Worm (Caenorhabditis elegans): Measurements from ENCODE around the gene nex-3.
A peak's percentile ranks its signal among the peaks of the same experiment; 100 is the strongest.

The nex-3 gene

DNA sequence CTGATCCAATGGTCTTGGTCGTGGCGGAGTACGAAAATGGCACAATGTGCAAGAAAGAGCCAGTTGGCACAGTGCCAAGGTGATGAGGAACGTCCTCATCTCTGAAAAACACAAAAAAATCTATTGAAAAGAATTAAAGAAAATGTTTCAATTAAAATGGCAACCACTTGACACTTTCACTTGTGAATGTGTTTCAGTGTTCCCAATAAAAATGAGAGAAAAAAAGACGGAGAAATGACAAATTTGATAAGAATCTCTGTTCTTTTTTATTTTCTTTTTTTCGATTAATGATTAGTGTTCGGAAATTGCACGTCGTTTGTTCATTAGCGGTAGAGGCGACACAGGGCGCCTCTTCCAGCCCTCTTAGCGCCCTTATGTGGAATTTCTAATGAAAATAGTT is 25.4 kb downstream of the nex-3 start, which contains the start of gene ndg-4:
ndg-4 (minus strand) TSS at position 101 of the 400 bp plus-strand sequence.
- TF ChIP-seq blmp-1 (tag; optimal IDR thresholded peaks at IDR 0.05; ENCODE audit: insufficient read depth) (peak; percentile 27), ceh-16 (tag; optimal IDR thresholded peaks at IDR 0.05) (no peak)

- TF ChIP-seq fos-1 (tag; optimal IDR thresholded peaks at IDR 0.05), result peak; percentile 72
- peak; percentile 31 for TF ChIP-seq sma-9 (GFP tag; optimal IDR thresholded peaks at IDR 0.05)
- TF ChIP-seq sma-9 (tag; optimal IDR thresholded peaks at IDR 0.05), result no peak
- no peak for TF ChIP-seq aly-2 (tag; optimal IDR thresholded peaks at IDR 0.05)
- TF ChIP-seq unc-62 (GFP tag; optimal IDR thresholded peaks at IDR 0.05), result no peak
Observed at ce11 chrIII:4468390-4468789, 26.5 kb downstream of the nex-3 start.

- TF ChIP-seq nhr-6 (tag; optimal IDR thresholded peaks at IDR 0.05) (no peak), ceh-16 (tag; optimal IDR thresholded peaks at IDR 0.05) (no peak), lin-11 (tag; optimal IDR thresholded peaks at IDR 0.05) (no peak), dmd-4 (tag; optimal IDR thresholded peaks at IDR 0.05) (no peak), nhr-237 (tag; optimal IDR thresholded peaks at IDR 0.05) (no peak), sma-9 (GFP tag; optimal IDR thresholded peaks at IDR 0.05) (no peak), sma-9 (tag; optimal IDR thresholded peaks at IDR 0.05) (no peak), crh-2 (tag; optimal IDR thresholded peaks at IDR 0.05) (no peak), sma-3 (GFP tag; optimal IDR thresholded peaks at IDR 0.05) (no peak), nhr-12 (tag; optimal IDR thresholded peaks at IDR 0.05) (no peak), ama-1 (optimal IDR thresholded peaks at IDR 0.05) (no peak), aly-2 (tag; optimal IDR thresholded peaks at IDR 0.05) (no peak)
Observed at ce11 chrIII:4468812-4469211, 26.9 kb downstream of the nex-3 start, which contains the start of gene mstr-2. mstr-2 (plus strand) TSS chrIII:4469112.

DNA sequence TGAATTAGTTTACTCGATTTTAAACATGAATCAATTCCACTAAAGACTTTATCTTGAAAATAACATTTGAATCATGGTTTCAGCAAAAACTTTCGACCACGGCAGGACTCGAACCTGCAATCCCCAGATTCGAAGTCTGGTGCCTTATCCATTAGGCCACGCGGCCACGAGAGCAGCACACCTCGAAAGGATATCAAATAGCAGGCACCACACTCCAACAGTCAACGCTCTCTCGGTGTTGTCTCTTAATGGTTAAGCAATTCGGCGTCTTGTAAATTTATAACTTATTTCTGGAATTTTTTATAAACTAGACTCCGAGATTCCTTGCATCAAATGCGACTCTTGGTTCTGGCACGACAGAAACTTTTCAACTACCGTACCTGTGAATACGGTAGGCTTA is 28.9 kb downstream of the nex-3 start:
- TF ChIP-seq R02D3.7 (tag; optimal IDR thresholded peaks at IDR 0.05), result no peak
- TF ChIP-seq lin-13 (GFP tag; optimal IDR thresholded peaks at IDR 0.05), result peak; percentile 56
- no peak for TF ChIP-seq elt-3 (tag; optimal IDR thresholded peaks at IDR 0.05)
- TF ChIP-seq elt-1 (tag; optimal IDR thresholded peaks at IDR 0.05), result no peak
- TF ChIP-seq nhr-12 (tag; optimal IDR thresholded peaks at IDR 0.05), result no peak
- no peak for TF ChIP-seq nhr-77 (tag; optimal IDR thresholded peaks at IDR 0.05)
- peak; percentile 59 for TF ChIP-seq fos-1 (tag; optimal IDR thresholded peaks at IDR 0.05)
- TF ChIP-seq nhr-21 (tag; optimal IDR thresholded peaks at IDR 0.05), result peak; percentile 74
- no peak for TF ChIP-seq peb-1 (tag; optimal IDR thresholded peaks at IDR 0.05)
- TF ChIP-seq sem-4 (tag; optimal IDR thresholded peaks at IDR 0.05), result peak; percentile 45
- TF ChIP-seq ZK546.5 (tag; optimal IDR thresholded peaks at IDR 0.05), result no peak
- no peak for TF ChIP-seq alr-1 (tag; optimal IDR thresholded peaks at IDR 0.05)
- TF ChIP-seq aly-2 (tag; optimal IDR thresholded peaks at IDR 0.05), result no peak
- peak; percentile 61 for TF ChIP-seq crh-2 (tag; optimal IDR thresholded peaks at IDR 0.05)
- TF ChIP-seq sma-3 (GFP tag; optimal IDR thresholded peaks at IDR 0.05), result peak; percentile 63
- no peak for TF ChIP-seq ceh-82 (tag; optimal IDR thresholded peaks at IDR 0.05)
- peak; percentile 55 for TF ChIP-seq F13H6.1 (tag; optimal IDR thresholded peaks at IDR 0.05)
- TF ChIP-seq ztf-4 (tag; optimal IDR thresholded peaks at IDR 0.05), result peak; percentile 2
- TF ChIP-seq ceh-16 (tag; optimal IDR thresholded peaks at IDR 0.05), result no peak
- no peak for TF ChIP-seq zag-1 (tag; optimal IDR thresholded peaks at IDR 0.05)
- TF ChIP-seq nhr-6 (tag; optimal IDR thresholded peaks at IDR 0.05), result no peak
- TF ChIP-seq nhr-10 (tag; optimal IDR thresholded peaks at IDR 0.05), result no peak
- TF ChIP-seq lsy-2 (tag; optimal IDR thresholded peaks at IDR 0.05), result peak; percentile 61 to 78
- TF ChIP-seq nhr-23 (tag; optimal IDR thresholded peaks at IDR 0.05), result no peak
- peak; percentile 4 for TF ChIP-seq blmp-1 (tag; optimal IDR thresholded peaks at IDR 0.05; ENCODE audit: insufficient read depth)
- TF ChIP-seq skn-1 (tag; optimal IDR thresholded peaks at IDR 0.05), result no peak
- peak; percentile 44 for TF ChIP-seq C34F6.9 (tag; optimal IDR thresholded peaks at IDR 0.05)
- TF ChIP-seq mbf-1 (tag; optimal IDR thresholded peaks at IDR 0.05), result no peak
- TF ChIP-seq Y55F3AM.14 (GFP tag; optimal IDR thresholded peaks at IDR 0.05), result peak; percentile 63
- no peak for TF ChIP-seq lin-39 (tag; optimal IDR thresholded peaks at IDR 0.05)
- no peak for TF ChIP-seq ama-1 (optimal IDR thresholded peaks at IDR 0.05)
- peak; percentile 35 for TF ChIP-seq lin-11 (tag; optimal IDR thresholded peaks at IDR 0.05)
- no peak for TF ChIP-seq egl-27 (tag; optimal IDR thresholded peaks at IDR 0.05)
- TF ChIP-seq dmd-4 (tag; optimal IDR thresholded peaks at IDR 0.05), result no peak
- peak; percentile 50 for TF ChIP-seq gmeb-1 (tag; optimal IDR thresholded peaks at IDR 0.05)
- TF ChIP-seq unc-39 (tag; optimal IDR thresholded peaks at IDR 0.05), result no peak
- no peak for TF ChIP-seq mab-5 (tag; optimal IDR thresholded peaks at IDR 0.05)
- TF ChIP-seq nhr-25 (tag; optimal IDR thresholded peaks at IDR 0.05), result peak; percentile 30
- no peak for TF ChIP-seq nhr-11 (tag; optimal IDR thresholded peaks at IDR 0.05)
- TF ChIP-seq ztf-11 (tag; optimal IDR thresholded peaks at IDR 0.05), result no peak
- no peak for TF ChIP-seq snpc-4 (tag; optimal IDR thresholded peaks at IDR 0.05)
- TF ChIP-seq ztf-1 (GFP tag; conservative IDR thresholded peaks at IDR 0.05), result no peak
- TF ChIP-seq sma-9 (GFP tag; optimal IDR thresholded peaks at IDR 0.05), result peak; percentile 55
- TF ChIP-seq sma-9 (tag; optimal IDR thresholded peaks at IDR 0.05), result no peak
- no peak for TF ChIP-seq mdl-1 (tag; optimal IDR thresholded peaks at IDR 0.05)

Data from whole organism, L2 larva.